Worm (Caenorhabditis elegans) whole organism, L4/young adult: ENCODE data around the gene F45E12.6.

Source experiments
- W03F9.2 ChIP-seq: fragments of 150-350 bp; optimal IDR thresholded peaks from 2 replicates; lab custom pipeline; 2014; ENCODE audit warnings: missing biosample characterization, missing genetic modification characterization
- dao-5 ChIP-seq: sonication (generic microtip); optimal IDR thresholded peaks from 2 replicates; lab custom pipeline; 2016; ENCODE audit warnings: missing genotype, missing genetic modification characterization, moderate library complexity, missing compliant biosample characterization
- him-1 ChIP-seq: sonication (generic microtip); optimal IDR thresholded peaks from 2 replicates; lab custom pipeline; 2016; ENCODE audit warnings: missing genotype, missing genetic modification reagents, missing genetic modification characterization, missing compliant biosample characterization

F45E12.6 gene

DNA sequence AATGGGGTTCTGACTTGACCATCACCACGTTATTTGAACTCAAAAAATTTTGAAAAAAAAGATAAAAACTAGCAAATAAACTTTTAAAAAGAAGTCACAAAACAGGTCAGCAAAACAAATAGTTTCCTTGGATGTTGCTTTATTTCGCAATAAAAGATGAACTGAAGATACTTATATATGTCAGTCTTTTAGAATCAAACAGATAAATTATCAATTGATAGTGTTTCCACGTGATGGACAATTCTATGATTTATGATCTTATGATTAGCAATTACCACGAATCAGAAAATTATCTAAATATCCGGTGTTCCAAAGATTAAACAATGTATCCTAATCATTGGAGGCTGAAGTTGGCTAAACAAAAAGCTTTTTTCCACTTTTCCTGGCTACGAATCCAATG is 26.3 kb downstream of the F45E12.6 start:
- TF ChIP-seq dao-5 (tag; lab: Kevin White, UChicago): no peak
- TF ChIP-seq him-1 (tag; lab: Kevin White, UChicago): no peak
- TF ChIP-seq W03F9.2: no peak

DNA sequence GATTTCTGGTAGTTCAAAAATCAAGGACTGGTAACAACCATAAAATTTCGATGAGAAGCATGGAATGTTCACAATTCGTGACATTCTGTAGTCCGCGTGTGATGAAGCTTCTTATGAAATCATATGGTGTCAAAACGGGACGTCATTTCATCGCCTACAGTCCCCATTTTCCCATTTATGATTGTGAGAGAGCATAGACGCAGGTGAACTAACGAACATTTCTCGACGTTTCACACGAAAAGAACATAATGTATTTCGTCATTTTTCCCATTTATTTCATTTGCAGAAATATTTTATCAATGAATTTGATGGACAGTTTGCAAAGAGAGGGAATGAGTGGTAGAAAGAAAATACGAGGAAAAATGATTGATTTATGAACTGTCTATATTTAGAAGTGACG is 26.8 kb downstream of the F45E12.6 start:
- TF ChIP-seq dao-5 (tag; lab: Kevin White, UChicago) (no peak), W03F9.2 (no peak), him-1 (tag; lab: Kevin White, UChicago) (no peak)

DNA sequence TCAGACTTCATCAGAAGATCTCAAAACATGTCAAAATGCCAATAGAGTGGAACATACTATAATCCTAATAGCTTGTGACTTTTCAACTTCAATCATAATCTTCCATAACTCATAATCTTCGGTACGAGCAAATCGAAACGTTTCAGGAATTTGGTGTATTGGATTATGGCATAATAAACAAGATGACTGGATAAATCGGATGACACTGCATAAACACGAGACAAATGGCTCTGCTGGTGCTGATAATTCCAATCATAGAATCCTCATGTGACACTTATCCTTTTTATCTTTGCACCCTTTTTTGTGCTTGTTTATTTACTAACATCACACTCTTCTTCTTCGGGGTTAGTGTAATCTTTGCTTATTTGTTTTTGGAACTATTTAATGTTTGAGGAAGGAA is 30.9 kb downstream of the F45E12.6 start:
- no peak for TF ChIP-seq W03F9.2
- TF ChIP-seq dao-5 (tag; lab: Kevin White, UChicago): no peak
- TF ChIP-seq him-1 (tag; lab: Kevin White, UChicago): no peak

DNA sequence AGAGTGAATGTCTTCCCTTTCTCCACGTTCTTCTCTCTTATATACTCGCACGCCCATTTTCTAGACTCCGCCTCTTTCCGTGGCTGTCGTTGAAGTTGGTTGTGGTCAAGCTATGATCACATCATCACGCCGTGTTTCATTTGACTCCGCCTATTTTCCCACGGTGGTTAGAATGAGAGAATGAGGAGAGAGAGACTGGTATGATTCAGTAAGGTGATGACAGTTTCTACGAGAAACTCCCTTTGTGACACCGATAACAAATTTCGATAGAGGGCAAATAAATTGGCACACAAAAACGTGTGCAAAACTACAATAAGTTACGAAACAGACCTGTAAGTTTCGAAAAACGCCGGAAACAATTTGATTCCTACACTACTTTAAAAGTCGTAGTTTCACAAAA is 33.4 kb downstream of the F45E12.6 start:
- TF ChIP-seq him-1 (tag; lab: Kevin White, UChicago) (no peak), dao-5 (tag; lab: Kevin White, UChicago) (no peak), W03F9.2 (no peak)

DNA sequence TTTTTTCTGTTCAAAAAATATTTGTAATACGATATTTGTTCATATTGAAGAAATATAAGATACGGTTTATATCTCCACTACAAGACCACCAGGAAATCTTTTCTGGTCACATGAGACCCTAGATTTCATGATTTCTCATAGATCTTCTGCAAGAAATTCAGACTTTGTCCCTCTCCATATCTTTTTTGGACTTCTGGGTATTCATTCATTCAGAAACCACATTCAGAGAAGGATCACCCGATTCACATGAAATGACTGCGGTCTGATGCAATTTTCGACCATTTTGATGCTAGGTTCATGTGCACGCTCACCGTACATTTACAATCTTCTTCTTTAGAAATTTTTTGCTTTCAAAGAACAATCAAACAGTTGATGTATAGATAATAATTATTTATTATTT is 34.2 kb downstream of the F45E12.6 start:
- TF ChIP-seq W03F9.2 (no peak), dao-5 (tag; lab: Kevin White, UChicago) (no peak), him-1 (tag; lab: Kevin White, UChicago) (no peak)

DNA sequence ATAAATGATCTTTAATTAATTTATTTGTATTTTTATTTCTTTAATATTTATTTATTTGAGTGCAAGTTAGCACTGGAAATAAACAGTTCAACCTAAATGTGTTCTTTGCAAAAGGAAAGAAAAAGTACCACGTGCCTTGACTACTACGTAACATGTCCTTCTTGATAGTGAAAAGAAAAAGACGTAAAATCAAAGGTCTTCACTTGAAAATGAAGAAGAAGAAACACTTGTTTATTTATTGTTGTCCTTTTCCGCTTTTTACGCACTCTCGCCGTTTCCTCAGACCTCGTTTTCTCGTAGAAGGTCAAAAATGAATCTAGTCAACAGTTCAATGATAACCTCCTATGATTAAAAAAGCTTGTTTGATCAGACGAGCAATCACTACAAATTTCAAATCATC is 36.1 kb downstream of the F45E12.6 start:
- TF ChIP-seq dao-5 (tag; lab: Kevin White, UChicago): no peak
- no peak for TF ChIP-seq him-1 (tag; lab: Kevin White, UChicago)
- TF ChIP-seq W03F9.2: no peak

DNA sequence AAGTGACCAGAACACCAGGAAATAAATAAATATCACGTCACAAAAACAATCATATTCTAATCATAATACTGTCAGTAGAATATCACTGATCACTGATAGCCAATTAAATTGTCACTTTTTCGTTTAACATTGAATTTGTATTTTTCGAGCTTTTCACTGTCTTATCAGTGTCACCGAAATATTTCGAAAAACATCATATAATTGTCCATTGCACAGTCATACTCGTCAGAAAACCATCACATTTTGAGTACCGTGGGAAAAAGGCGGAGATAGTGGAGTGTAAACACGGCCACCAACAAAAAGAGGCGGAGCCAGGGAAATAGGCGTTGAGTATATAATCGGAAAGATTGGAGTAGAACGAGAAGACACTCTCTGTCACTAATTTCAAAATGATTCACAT is 36.7 kb downstream of the F45E12.6 start:
- TF ChIP-seq W03F9.2 (no peak), dao-5 (tag; lab: Kevin White, UChicago) (no peak), him-1 (tag; lab: Kevin White, UChicago) (no peak)

DNA sequence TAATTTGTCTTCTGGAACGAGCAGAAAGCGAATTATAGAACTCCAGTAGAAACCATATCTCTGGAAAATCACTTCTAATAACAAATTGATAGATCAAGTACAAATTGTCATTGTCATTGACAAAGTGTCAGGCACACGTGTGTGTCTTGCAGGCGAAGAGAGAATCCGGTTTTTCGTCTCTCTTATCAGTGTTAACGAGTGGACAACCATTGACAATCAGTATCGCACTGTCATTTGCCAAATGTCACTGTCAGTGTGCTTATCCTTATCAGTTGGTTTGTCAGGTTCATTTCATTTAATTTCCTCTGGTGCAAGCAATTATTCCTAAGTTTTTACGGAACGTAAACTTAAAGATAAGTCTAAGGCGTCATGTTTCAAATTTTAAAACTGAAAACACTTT is 40.5 kb downstream of the F45E12.6 start:
- TF ChIP-seq W03F9.2 (no peak), dao-5 (tag; lab: Kevin White, UChicago) (no peak), him-1 (tag; lab: Kevin White, UChicago) (no peak)

DNA sequence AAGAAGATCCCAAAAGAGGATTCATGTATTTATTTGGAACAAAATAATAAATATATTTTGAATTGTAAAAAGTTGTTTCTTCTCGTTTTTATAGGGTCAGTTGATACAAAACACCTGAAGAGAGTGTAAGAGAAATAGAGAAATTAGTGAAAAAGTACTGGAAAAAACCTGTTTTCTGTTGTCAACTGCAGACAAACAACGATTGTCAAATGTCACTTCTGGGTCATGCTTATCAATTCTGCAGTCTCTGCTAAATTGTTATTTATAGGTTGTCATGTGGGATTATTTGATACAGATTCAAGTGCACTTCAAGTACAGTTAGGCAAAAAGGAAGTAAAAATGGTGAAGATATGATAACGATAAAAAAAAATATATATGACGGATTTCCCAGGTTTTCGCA is 41.5 kb downstream of the F45E12.6 start:
- TF ChIP-seq W03F9.2 (no peak), him-1 (tag; lab: Kevin White, UChicago) (no peak), dao-5 (tag; lab: Kevin White, UChicago) (no peak)

DNA sequence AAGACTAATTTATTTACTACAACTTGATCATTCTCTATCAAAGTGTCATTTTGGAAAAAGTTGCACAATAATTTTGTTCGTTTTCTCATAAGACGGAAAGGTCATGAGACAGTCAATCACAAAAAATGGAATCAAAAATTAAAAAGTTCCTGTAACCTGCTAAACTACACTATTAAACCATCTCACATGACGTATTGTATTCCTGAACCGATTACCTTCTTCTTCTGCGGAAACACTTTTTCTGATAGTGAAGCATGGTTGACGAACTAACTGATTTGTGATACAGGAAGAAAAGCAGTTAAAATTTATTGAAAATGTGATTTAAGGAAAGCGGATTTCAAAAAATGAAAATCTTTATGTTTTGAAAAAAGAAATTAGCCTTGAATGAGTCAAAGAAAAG is 44.2 kb downstream of the F45E12.6 start:
- TF ChIP-seq W03F9.2: no peak
- TF ChIP-seq dao-5 (tag; lab: Kevin White, UChicago): no peak
- no peak for TF ChIP-seq him-1 (tag; lab: Kevin White, UChicago)

DNA sequence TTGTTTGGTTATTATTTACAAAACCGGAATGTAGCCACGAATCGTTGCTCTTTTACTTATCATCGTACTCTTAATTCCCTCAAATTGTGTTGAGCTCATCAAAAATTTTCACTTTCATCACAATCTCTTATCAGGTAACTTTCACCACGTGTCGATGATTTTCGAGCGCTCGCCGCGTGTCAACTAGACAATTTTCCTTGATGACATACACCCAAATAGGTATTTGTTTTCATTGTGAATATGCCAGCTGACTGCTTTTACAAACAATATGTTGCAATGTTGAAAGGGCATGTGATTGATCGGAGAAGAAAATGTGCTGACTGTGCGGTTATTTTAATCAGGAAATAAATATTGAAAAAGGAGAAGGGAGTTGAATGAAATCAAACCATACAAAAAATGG is 49.3 kb downstream of the F45E12.6 start:
- TF ChIP-seq him-1 (tag; lab: Kevin White, UChicago) (no peak), dao-5 (tag; lab: Kevin White, UChicago) (no peak), W03F9.2 (no peak)
